Worm (Caenorhabditis elegans) whole organism, young adult: Measurements from ENCODE around the gene fbxa-158.

Source experiments
- F33H1.4 ChIP-seq: fragments of 200-800 bp; sonication (Bioruptor generic); IDR thresholded peaks from 2 replicates; pipeline ENCODE4 v1.3.6; 2022; ENCODE audit warnings: missing genetic modification reagents, missing genetic modification characterization, missing compliant biosample characterization
- cebp-1 ChIP-seq, 2 experiments: fragments of 200-800 bp in 1 of 2; sonication (Bioruptor generic) in 1 of 2; sonication (generic microtip) in 1 of 2; IDR thresholded peaks in 1 of 2; optimal IDR thresholded peaks in 1 of 2; 2 replicates each; pipeline versions ENCODE4 v1.3.6 to Lab custom; 2017 to 2022; ENCODE audit warnings: missing compliant biosample characterization in 2 of 2, missing genetic modification characterization in 2 of 2, mild to moderate bottlenecking in 1 of 2, missing genetic modification reagents in 1 of 2, moderate library complexity in 1 of 2
- sea-2 ChIP-seq: fragments of 200-800 bp; sonication (Bioruptor generic); IDR thresholded peaks from 2 replicates; pipeline ENCODE4 v1.3.6; 2022; ENCODE audit warnings: missing genetic modification characterization, missing compliant biosample characterization

- TF ChIP-seq sea-2 (no peak), cebp-1 (GFP tag; IDR thresholded peaks at IDR 0.05; lab: Robert Waterston, UW) (no peak), cebp-1 (tag; optimal IDR thresholded peaks at IDR 0.05; lab: Kevin White, UChicago) (no peak), F33H1.4 (GFP tag; lab: Robert Waterston, UW) (no peak)
Observed at ce11 chrII:1648768-1649167, 27.7 kb upstream of the fbxa-158 start, which contains the start of gene fbxb-21.
